Worm (Caenorhabditis elegans) whole organism, late embryonic: Measurements from ENCODE around the gene F34D6.1.

Experiments
- C08G9.2 ChIP-seq: sonication (generic microtip); optimal IDR thresholded peaks from 2 replicates; lab custom pipeline; 2016; ENCODE audit warnings: mild to moderate bottlenecking, missing genetic modification characterization, moderate library complexity, missing compliant biosample characterization
- C38D4.7 ChIP-seq: fragments of 200-800 bp; sonication (Bioruptor generic); optimal IDR thresholded peaks from 2 replicates; lab custom pipeline; 2018; ENCODE audit warnings: mild to moderate bottlenecking, missing genetic modification characterization, moderate library complexity, missing compliant biosample characterization
- K09A11.1 ChIP-seq: sonication (generic microtip); optimal IDR thresholded peaks from 2 replicates; lab custom pipeline; 2017; ENCODE audit warnings: antibody characterized with exemption, mild to moderate bottlenecking, missing genetic modification characterization, missing compliant biosample characterization; ENCODE audit not compliant: insufficient read depth
- T23F11.4 ChIP-seq: fragments of 200-800 bp; sonication (Bioruptor generic); optimal IDR thresholded peaks from 2 replicates; lab custom pipeline; 2018; ENCODE audit warnings: mild to moderate bottlenecking, missing genetic modification characterization, missing compliant biosample characterization
- ama-1 ChIP-seq: fragments of 150-350 bp; optimal IDR thresholded peaks from 2 replicates; lab custom pipeline; 2014
- ceh-14 ChIP-seq: sonication (generic microtip); optimal IDR thresholded peaks from 2 replicates; lab custom pipeline; 2016; ENCODE audit warnings: missing genotype, missing genetic modification characterization, missing compliant biosample characterization
- ceh-18 ChIP-seq: sonication (generic microtip); optimal IDR thresholded peaks from 2 replicates; lab custom pipeline; 2016; ENCODE audit warnings: missing genetic modification characterization, missing compliant biosample characterization
- ceh-22 ChIP-seq: sonication (generic microtip); optimal IDR thresholded peaks from 2 replicates; lab custom pipeline; 2017; ENCODE audit warnings: missing biosample characterization, missing genetic modification characterization
- ceh-34 ChIP-seq: sonication (generic microtip); optimal IDR thresholded peaks from 2 replicates; lab custom pipeline; 2016; ENCODE audit warnings: mild to moderate bottlenecking, missing genetic modification characterization, missing compliant biosample characterization
- ceh-48 ChIP-seq: sonication (generic microtip); optimal IDR thresholded peaks from 2 replicates; lab custom pipeline; 2016; ENCODE audit warnings: missing genetic modification characterization, inconsistent platforms, missing compliant biosample characterization
- dve-1 ChIP-seq: sonication (generic microtip); optimal IDR thresholded peaks from 2 replicates; lab custom pipeline; 2017; ENCODE audit warnings: antibody characterized with exemption, mild to moderate bottlenecking, missing genetic modification characterization, missing compliant biosample characterization
- elt-2 ChIP-seq: sonication (generic microtip); optimal IDR thresholded peaks from 2 replicates; lab custom pipeline; 2016; ENCODE audit warnings: missing genetic modification reagents, missing genetic modification characterization, missing compliant biosample characterization
- elt-4 ChIP-seq: sonication (generic microtip); optimal IDR thresholded peaks from 2 replicates; lab custom pipeline; 2016; ENCODE audit warnings: missing genetic modification characterization, missing compliant biosample characterization
- eyg-1 ChIP-seq: sonication (generic microtip); optimal IDR thresholded peaks from 2 replicates; lab custom pipeline; 2016; ENCODE audit warnings: missing genotype, missing genetic modification characterization, missing compliant biosample characterization
- fkh-10 ChIP-seq: fragments of 150-350 bp; optimal IDR thresholded peaks from 2 replicates; lab custom pipeline; 2014; ENCODE audit warnings: missing biosample characterization, missing genetic modification reagents, missing genetic modification characterization
- hlh-15 ChIP-seq: sonication (generic microtip); optimal IDR thresholded peaks from 2 replicates; lab custom pipeline; 2016; ENCODE audit warnings: missing genetic modification characterization, missing compliant biosample characterization
- hlh-30 ChIP-seq: sonication (generic microtip); optimal IDR thresholded peaks from 2 replicates; lab custom pipeline; 2017; ENCODE audit warnings: antibody characterized with exemption, missing genetic modification characterization, missing compliant biosample characterization; ENCODE audit not compliant: insufficient read depth
- hlh-6 ChIP-seq: sonication (generic microtip); optimal IDR thresholded peaks from 2 replicates; lab custom pipeline; 2016; ENCODE audit warnings: missing genotype, missing genetic modification characterization, missing compliant biosample characterization
- hlh-8 ChIP-seq: sonication (generic microtip); optimal IDR thresholded peaks from 2 replicates; lab custom pipeline; 2016; ENCODE audit warnings: missing genotype, missing genetic modification characterization, missing compliant biosample characterization
- nfya-1 ChIP-seq: sonication (generic microtip); optimal IDR thresholded peaks from 2 replicates; lab custom pipeline; 2017; ENCODE audit warnings: missing genetic modification characterization, mild to moderate bottlenecking, missing compliant biosample characterization, antibody characterized with exemption, moderate library complexity
- npax-4 ChIP-seq: sonication (generic microtip); optimal IDR thresholded peaks from 2 replicates; lab custom pipeline; 2016; ENCODE audit warnings: missing genetic modification characterization, missing compliant biosample characterization
- odd-2 ChIP-seq: sonication (generic microtip); optimal IDR thresholded peaks from 2 replicates; lab custom pipeline; 2017; ENCODE audit warnings: antibody characterized with exemption, mild to moderate bottlenecking, missing genetic modification characterization, missing compliant biosample characterization
- pha-4 ChIP-seq: fragments of 150-350 bp; optimal IDR thresholded peaks from 2 replicates; lab custom pipeline; 2018; ENCODE audit warnings: missing biosample characterization, missing genetic modification reagents, missing genetic modification characterization
- pqm-1 ChIP-seq: sonication (generic microtip); optimal IDR thresholded peaks from 2 replicates; lab custom pipeline; 2016; ENCODE audit warnings: missing genetic modification characterization, missing compliant biosample characterization
- pros-1 ChIP-seq: fragments of 150-350 bp; optimal IDR thresholded peaks from 2 replicates; lab custom pipeline; 2014; ENCODE audit warnings: missing biosample characterization, missing genetic modification reagents, missing genetic modification characterization
- ref-2 ChIP-seq: sonication (generic microtip); optimal IDR thresholded peaks from 2 replicates; lab custom pipeline; 2016; ENCODE audit warnings: missing genetic modification characterization, missing compliant biosample characterization
- sox-2 ChIP-seq: fragments of 200-800 bp; sonication (Bioruptor generic); IDR thresholded peaks from 2 replicates; pipeline ENCODE4 v1.3.6; 2022; ENCODE audit warnings: missing genetic modification reagents, missing genetic modification characterization, missing compliant biosample characterization
- syd-9 ChIP-seq: sonication (generic microtip); optimal IDR thresholded peaks from 2 replicates; lab custom pipeline; 2016; ENCODE audit warnings: mild to moderate bottlenecking, missing genetic modification characterization, moderate library complexity, missing compliant biosample characterization
- ttx-3 ChIP-seq: sonication (generic microtip); optimal IDR thresholded peaks from 2 replicates; lab custom pipeline; 2016; ENCODE audit warnings: missing genetic modification reagents, missing genetic modification characterization, missing compliant biosample characterization
- unc-3 ChIP-seq, 2 experiments: fragments of 200-800 bp in 1 of 2; sonication (Bioruptor generic) in 1 of 2; sonication (generic microtip) in 1 of 2; conservative IDR thresholded peaks in 1 of 2; optimal IDR thresholded peaks in 1 of 2; 2 replicates each; pipeline versions ENCODE4 v1.3.6 to Lab custom; 2016 to 2022; ENCODE audit warnings: missing compliant biosample characterization in 2 of 2, missing genetic modification characterization in 2 of 2, missing genetic modification reagents in 1 of 2
- unc-55 ChIP-seq: sonication (generic microtip); optimal IDR thresholded peaks from 2 replicates; lab custom pipeline; 2017; ENCODE audit warnings: missing biosample characterization, missing genetic modification reagents, missing genetic modification characterization
- ztf-16 ChIP-seq: sonication (generic microtip); optimal IDR thresholded peaks from 2 replicates; lab custom pipeline; 2017; ENCODE audit warnings: missing genetic modification characterization, missing compliant biosample characterization

The F34D6.1 gene

ce11 chrII:2641777-2642176 is 39.2 kb downstream of the F34D6.1 start, which contains the start of gene F22E5.7:
F22E5.7 (plus strand) TSS chrII:2642077.
- no peak for TF ChIP-seq hlh-30 (tag; lab: Kevin White, UChicago)
- no peak for TF ChIP-seq hlh-6 (tag; lab: Kevin White, UChicago)
- no peak for TF ChIP-seq pha-4 (tag; lab: Kevin White, UChicago)
- no peak for TF ChIP-seq ceh-34 (tag; lab: Kevin White, UChicago)
- no peak for TF ChIP-seq ztf-16 (tag; lab: Kevin White, UChicago)
- no peak for TF ChIP-seq C38D4.7

- TF ChIP-seq pqm-1 (no peak), hlh-6 (tag; lab: Kevin White, UChicago) (no peak), ama-1 (lab: Kevin White, UChicago) (no peak), ceh-48 (no peak), sox-2 (GFP tag; lab: Robert Waterston, UW) (no peak), unc-3 (GFP tag; conservative IDR thresholded peaks at IDR 0.05; lab: Robert Waterston, UW) (no peak), unc-3 (tag; optimal IDR thresholded peaks at IDR 0.05; lab: Kevin White, UChicago) (no peak), pros-1 (tag; lab: Kevin White, UChicago) (no peak), dve-1 (no peak), npax-4 (tag; lab: Kevin White, UChicago) (no peak), fkh-10 (GFP tag; lab: Kevin White, UChicago) (no peak), ceh-22 (tag; lab: Kevin White, UChicago) (no peak), eyg-1 (tag; lab: Kevin White, UChicago) (no peak), unc-55 (no peak)
- TF ChIP-seq, all 69 proteins: peak for 0
Measured at ce11 chrII:2640982-2641381, 40.0 kb downstream of the F34D6.1 start, which contains the start of gene F22E5.23. F22E5.23 (plus strand) TSS chrII:2641282.

ce11 chrII:2639401-2640088 is 41.5 kb downstream of the F34D6.1 start, which contains the start of gene F22E5.8:
F22E5.8 (plus strand) TSS chrII:2640038.
- peak; percentile 75 for TF ChIP-seq dve-1
- TF ChIP-seq, all 69 proteins: peak for 1; not testable (repeated sequence) for 68

ce11 chrII:2638062-2638461 is 43.0 kb downstream of the F34D6.1 start, which contains the start of gene F22E5.9:
F22E5.9 (plus strand) TSS chrII:2638388.
- no peak for TF ChIP-seq hlh-15 (tag; lab: Kevin White, UChicago)
- no peak for TF ChIP-seq C08G9.2
- no peak for TF ChIP-seq nfya-1 (tag; lab: Kevin White, UChicago)
- TF ChIP-seq eyg-1 (tag; lab: Kevin White, UChicago), result no peak
- no peak for TF ChIP-seq hlh-30 (tag; lab: Kevin White, UChicago)
- no peak for TF ChIP-seq ref-2 (tag; lab: Kevin White, UChicago)
- no peak for TF ChIP-seq K09A11.1 (tag; lab: Kevin White, UChicago)
- no peak for TF ChIP-seq hlh-6 (tag; lab: Kevin White, UChicago)
- TF ChIP-seq ceh-34 (tag; lab: Kevin White, UChicago), result no peak
- TF ChIP-seq ama-1 (lab: Kevin White, UChicago), result no peak
- no peak for TF ChIP-seq ttx-3 (tag; lab: Kevin White, UChicago)
- TF ChIP-seq odd-2, result no peak
- no peak for TF ChIP-seq ceh-14 (tag; lab: Kevin White, UChicago)
- no peak for TF ChIP-seq elt-4 (tag; lab: Kevin White, UChicago)

- TF ChIP-seq elt-2 (tag; lab: Kevin White, UChicago) (no peak), ceh-48 (no peak), syd-9 (no peak), odd-2 (no peak), ceh-18 (tag; lab: Kevin White, UChicago) (no peak), hlh-8 (no peak), T23F11.4 (no peak), ttx-3 (tag; lab: Kevin White, UChicago) (no peak)
Measured at ce11 chrII:2637359-2637758, 43.7 kb downstream of the F34D6.1 start, which contains the start of gene F22E5.21. F22E5.21 (minus strand) TSS chrII:2637459.
